Fruit fly (Drosophila melanogaster) whole organism, embryonic: ENCODE measurements around the gene CG33631.

Experiments used
- Abd-B ChIP-seq: fragments of 200-800 bp; sonication (Bioruptor generic); optimal IDR thresholded peaks from 2 replicates; lab custom pipeline; 2018; ENCODE audit warnings: missing biosample characterization, mild to moderate bottlenecking, missing genetic modification characterization, moderate library complexity
- Ada2b ChIP-seq: fragments of 200-800 bp; sonication (Bioruptor generic); IDR thresholded peaks from 2 replicates; pipeline ENCODE4 v1.3.6; 2022; ENCODE audit warnings: missing biosample characterization, missing genetic modification characterization
- Aef1 ChIP-seq: fragments of 200-800 bp; sonication (Bioruptor generic); IDR thresholded peaks from 3 replicates; pipeline ENCODE4 v1.3.6; 2022; ENCODE audit warnings: missing biosample characterization, missing genetic modification characterization
- Antp ChIP-seq: fragments of 200-800 bp; sonication (Bioruptor generic); optimal IDR thresholded peaks from 3 replicates; lab custom pipeline; 2016; ENCODE audit warnings: missing biosample characterization, missing genetic modification characterization
- CG11247 ChIP-seq: fragments of 200-800 bp; sonication (Bioruptor generic); IDR thresholded peaks from 2 replicates; pipeline ENCODE4 v1.3.6; 2022; ENCODE audit warnings: missing biosample characterization, missing genetic modification characterization
- CG12104 ChIP-seq: fragments of 200-800 bp; sonication (Bioruptor generic); optimal IDR thresholded peaks from 3 replicates; lab custom pipeline; 2016; ENCODE audit warnings: missing biosample characterization, missing genetic modification characterization
- CG12769 ChIP-seq: fragments of 200-800 bp; sonication (Bioruptor generic); optimal IDR thresholded peaks from 2 replicates; lab custom pipeline; 2019; ENCODE audit warnings: missing biosample characterization, mild to moderate bottlenecking, missing genetic modification characterization, moderate library complexity
- CG13287 ChIP-seq: fragments of 200-800 bp; sonication (Bioruptor generic); IDR thresholded peaks from 2 replicates; pipeline ENCODE4 v1.3.6; 2022; ENCODE audit warnings: missing biosample characterization, missing genetic modification characterization; ENCODE audit not compliant: partially characterized antibody
- CG13624 ChIP-seq: fragments of 200-800 bp; sonication (Bioruptor generic); optimal IDR thresholded peaks from 2 replicates; lab custom pipeline; 2016; ENCODE audit warnings: missing biosample characterization, missing genetic modification characterization
- CG14014 ChIP-seq: fragments of 200-800 bp; sonication (Bioruptor generic); IDR thresholded peaks from 2 replicates; pipeline ENCODE4 v1.3.6; 2022; ENCODE audit warnings: missing biosample characterization, missing genetic modification characterization
- CG15073 ChIP-seq: fragments of 200-800 bp; sonication (Bioruptor generic); optimal IDR thresholded peaks from 2 replicates; lab custom pipeline; 2016; ENCODE audit warnings: missing biosample characterization, missing genetic modification characterization
- CG17186 ChIP-seq: fragments of 200-800 bp; sonication (Bioruptor generic); optimal IDR thresholded peaks from 3 replicates; lab custom pipeline; 2017; ENCODE audit warnings: missing biosample characterization, missing genetic modification reagents, missing genetic modification characterization
- CG17328 ChIP-seq: fragments of 200-800 bp; sonication (Bioruptor generic); IDR thresholded peaks from 2 replicates; pipeline ENCODE4 v1.3.6; 2022; ENCODE audit warnings: missing biosample characterization, missing genetic modification characterization
- CG30020 ChIP-seq: fragments of 200-800 bp; optimal IDR thresholded peaks from 2 replicates; lab custom pipeline; 2019; ENCODE audit warnings: missing biosample characterization, mild to moderate bottlenecking, missing genetic modification characterization, moderate library complexity
- CG30403 ChIP-seq: fragments of 200-800 bp; sonication (Bioruptor generic); optimal IDR thresholded peaks from 3 replicates; lab custom pipeline; 2016; ENCODE audit warnings: missing biosample characterization, missing genetic modification characterization
- CG31441 ChIP-seq: fragments of 200-800 bp; sonication (Bioruptor generic); IDR thresholded peaks from 2 replicates; pipeline ENCODE4 v1.3.6; 2022; ENCODE audit warnings: missing biosample characterization, missing genetic modification characterization
- CG4820 ChIP-seq: fragments of 200-800 bp; sonication (Bioruptor generic); optimal IDR thresholded peaks from 3 replicates; lab custom pipeline; 2016; ENCODE audit warnings: missing biosample characterization, missing genetic modification characterization
- CG6175 ChIP-seq: fragments of 200-800 bp; sonication (Bioruptor generic); IDR thresholded peaks from 3 replicates; pipeline ENCODE4 v1.3.6; 2022; ENCODE audit warnings: missing biosample characterization, missing genetic modification characterization
- CG6683 ChIP-seq: fragments of 200-800 bp; sonication (Bioruptor generic); optimal IDR thresholded peaks from 2 replicates; lab custom pipeline; 2017; ENCODE audit warnings: missing biosample characterization, mild to moderate bottlenecking, missing genetic modification characterization, missing genetic modification reagents
- CG7928 ChIP-seq: fragments of 200-800 bp; sonication (Bioruptor generic); optimal IDR thresholded peaks from 2 replicates; lab custom pipeline; 2017; ENCODE audit warnings: missing biosample characterization, mild to moderate bottlenecking, missing genetic modification characterization
- CG8281 ChIP-seq: fragments of 200-800 bp; sonication (Bioruptor generic); optimal IDR thresholded peaks from 2 replicates; lab custom pipeline; 2018; ENCODE audit warnings: missing biosample characterization, mild to moderate bottlenecking, missing genetic modification characterization, moderate library complexity
- CG8765 ChIP-seq: fragments of 200-800 bp; sonication (Bioruptor generic); IDR thresholded peaks from 2 replicates; pipeline ENCODE4 v1.3.6; 2022; ENCODE audit warnings: missing biosample characterization, missing genetic modification characterization
- CG8924 ChIP-seq: fragments of 200-800 bp; optimal IDR thresholded peaks from 3 replicates; lab custom pipeline; 2019; ENCODE audit warnings: missing biosample characterization, mild to moderate bottlenecking, missing genetic modification characterization, moderate library complexity
- CkIIα-i1 ChIP-seq: fragments of 200-800 bp; sonication (Bioruptor generic); IDR thresholded peaks from 2 replicates; pipeline ENCODE4 v1.3.6; 2022; ENCODE audit warnings: missing biosample characterization, missing genetic modification characterization
- CoRest ChIP-seq: fragments of 200-800 bp; sonication (Bioruptor generic); optimal IDR thresholded peaks from 3 replicates; lab custom pipeline; 2018; ENCODE audit warnings: missing biosample characterization, mild to moderate bottlenecking, missing genetic modification characterization, moderate library complexity
- Dad ChIP-seq: fragments of 200-800 bp; sonication (Bioruptor generic); optimal IDR thresholded peaks from 3 replicates; lab custom pipeline; 2016; ENCODE audit warnings: missing biosample characterization, missing genetic modification characterization
- Doc2 ChIP-seq: fragments of 200-800 bp; sonication (Bioruptor generic); IDR thresholded peaks from 2 replicates; pipeline ENCODE4 v1.3.6; 2022; ENCODE audit warnings: missing biosample characterization, missing genetic modification characterization
- Fer3 ChIP-seq: fragments of 200-800 bp; sonication (Bioruptor generic); optimal IDR thresholded peaks from 2 replicates; lab custom pipeline; 2018; ENCODE audit warnings: missing biosample characterization, mild to moderate bottlenecking, missing genetic modification characterization, moderate library complexity
- H15 ChIP-seq: fragments of 200-800 bp; sonication (Bioruptor generic); IDR thresholded peaks from 3 replicates; pipeline ENCODE4 v1.3.6; 2022; ENCODE audit warnings: missing biosample characterization, missing genetic modification characterization
- H2.0 ChIP-seq: fragments of 200-800 bp; sonication (Bioruptor generic); IDR thresholded peaks from 2 replicates; pipeline ENCODE4 v1.3.6; 2022; ENCODE audit warnings: missing biosample characterization, missing genetic modification characterization
- Mad ChIP-seq: fragments of 200-800 bp; sonication (Bioruptor generic); optimal IDR thresholded peaks from 2 replicates; lab custom pipeline; 2016; ENCODE audit warnings: missing biosample characterization, missing genetic modification characterization
- Med ChIP-seq: fragments of 200-800 bp; sonication (Bioruptor generic); peaks from one replicate; lab custom pipeline; 2016; ENCODE audit warnings: missing biosample characterization, missing genetic modification characterization, mild to moderate bottlenecking, inconsistent platforms, moderate library complexity
- Sin3A ChIP-seq: fragments of >200 bp; optimal IDR thresholded peaks from 2 replicates; lab custom pipeline; 2018
- Sox102F ChIP-seq: fragments of 200-800 bp; sonication (Bioruptor generic); optimal IDR thresholded peaks from 2 replicates; lab custom pipeline; 2018; ENCODE audit warnings: missing biosample characterization, mild to moderate bottlenecking, missing genetic modification characterization, moderate library complexity
- Ssrp ChIP-seq: fragments of 200-800 bp; sonication (Bioruptor generic); optimal IDR thresholded peaks from 2 replicates; lab custom pipeline; 2018; ENCODE audit warnings: missing biosample characterization, mild to moderate bottlenecking, missing genetic modification characterization, moderate library complexity
- Usf ChIP-seq: fragments of 200-800 bp; sonication (Bioruptor generic); optimal IDR thresholded peaks from 2 replicates; lab custom pipeline; 2017; ENCODE audit warnings: missing genotype, missing biosample characterization, missing genetic modification characterization
- YL-1 ChIP-seq: fragments of 200-800 bp; sonication (Bioruptor generic); optimal IDR thresholded peaks from 3 replicates; lab custom pipeline; 2017; ENCODE audit warnings: missing biosample characterization, mild to moderate bottlenecking, missing genetic modification characterization
- caup ChIP-seq: fragments of 200-800 bp; sonication (Bioruptor generic); optimal IDR thresholded peaks from 3 replicates; lab custom pipeline; 2017; ENCODE audit warnings: missing biosample characterization, mild to moderate bottlenecking, missing genetic modification characterization, moderate library complexity; ENCODE audit not compliant: severe bottlenecking
- chinmo ChIP-seq: fragments of 200-800 bp; sonication (Bioruptor generic); IDR thresholded peaks from 4 replicates; pipeline ENCODE4 v1.3.6; 2022; ENCODE audit warnings: missing biosample characterization, missing genetic modification characterization; ENCODE audit not compliant: partially characterized antibody
- chn ChIP-seq: fragments of 200-800 bp; sonication (Bioruptor generic); optimal IDR thresholded peaks from 2 replicates; lab custom pipeline; 2016; ENCODE audit warnings: missing biosample characterization, missing genetic modification characterization
- fru ChIP-seq: fragments of >200 bp; optimal IDR thresholded peaks from 2 replicates; lab custom pipeline; 2017
- gsb ChIP-seq: fragments of 200-800 bp; sonication (Bioruptor generic); IDR thresholded peaks from 2 replicates; pipeline ENCODE4 v1.3.6; 2022; ENCODE audit warnings: missing biosample characterization, missing genetic modification characterization
- gsb-n ChIP-seq: fragments of 200-800 bp; sonication (Bioruptor generic); optimal IDR thresholded peaks from 3 replicates; lab custom pipeline; 2018; ENCODE audit warnings: missing biosample characterization, mild to moderate bottlenecking, missing genetic modification characterization
- hbn ChIP-seq: fragments of 200-800 bp; sonication (Bioruptor generic); IDR thresholded peaks from 2 replicates; pipeline ENCODE4 v1.3.6; 2022; ENCODE audit warnings: missing biosample characterization, missing genetic modification characterization; ENCODE audit not compliant: partially characterized antibody
- onecut ChIP-seq: fragments of 200-800 bp; sonication (Bioruptor generic); IDR thresholded peaks from 2 replicates; pipeline ENCODE4 v1.3.6; 2022; ENCODE audit warnings: missing biosample characterization, missing genetic modification characterization
- org-1 ChIP-seq: fragments of 200-800 bp; sonication (Bioruptor generic); optimal IDR thresholded peaks from 2 replicates; lab custom pipeline; 2017; ENCODE audit warnings: missing biosample characterization, missing genetic modification characterization
- rib ChIP-seq: fragments of 200-800 bp; sonication (Bioruptor generic); IDR thresholded peaks from 2 replicates; pipeline ENCODE4 v1.3.6; 2022; ENCODE audit warnings: missing biosample characterization, missing genetic modification characterization
- unc-4 ChIP-seq: fragments of 200-800 bp; sonication (Bioruptor generic); IDR thresholded peaks from 2 replicates; pipeline ENCODE4 v1.3.6; 2022; ENCODE audit warnings: missing biosample characterization, missing genetic modification characterization; ENCODE audit not compliant: partially characterized antibody
- usp ChIP-seq: fragments of >200 bp; optimal IDR thresholded peaks from 2 replicates; lab custom pipeline; 2017; ENCODE audit warnings: missing biosample characterization, missing genetic modification characterization
- zf30C ChIP-seq: fragments of 200-800 bp; sonication (Bioruptor generic); optimal IDR thresholded peaks from 3 replicates; lab custom pipeline; 2018; ENCODE audit warnings: missing biosample characterization, mild to moderate bottlenecking, missing genetic modification characterization
- zfh2 ChIP-seq: fragments of 200-800 bp; sonication (Bioruptor generic); optimal IDR thresholded peaks from 2 replicates; lab custom pipeline; 2016; ENCODE audit warnings: missing biosample characterization, missing genetic modification characterization

The CG33631 gene

dm6 chr3R:10032951-10033720 is 30.7 kb upstream of the CG33631 start (continued):
- no peak for TF ChIP-seq H15 (GFP tag; lab: Robert Waterston, UW)
- TF ChIP-seq CG13624 (GFP tag; lab: Kevin White, UChicago), result no peak
- no peak for TF ChIP-seq CG30020 (tag; lab: Kevin White, UChicago)
- TF ChIP-seq CG8281 (tag; lab: Kevin White, UChicago), result peak; percentile 99
- no peak for TF ChIP-seq H2.0
- peak; percentile 48 for TF ChIP-seq CG31441
- TF ChIP-seq gsb-n (tag; lab: Kevin White, UChicago), result no peak
- TF ChIP-seq Med, result peak; percentile 49
- TF ChIP-seq CkIIα-i1 (GFP tag; lab: Robert Waterston, UW), result no peak
- TF ChIP-seq Abd-B, result peak; percentile 41
- TF ChIP-seq Usf (GFP tag; lab: Kevin White, UChicago), result no peak
- TF ChIP-seq Mad (GFP tag; lab: Kevin White, UChicago), result no peak
- TF ChIP-seq onecut, result peak; percentile 90
- TF ChIP-seq YL-1 (GFP tag; lab: Kevin White, UChicago), result no peak
- TF ChIP-seq CG11247 (GFP tag; lab: Robert Waterston, UW), result no peak
- TF ChIP-seq Dad, result no peak
- TF ChIP-seq CG14014 (GFP tag; lab: Robert Waterston, UW), result no peak
- no peak for TF ChIP-seq Aef1 (GFP tag; lab: Robert Waterston, UW)
- no peak for TF ChIP-seq fru
- no peak for TF ChIP-seq hbn
- TF ChIP-seq Sin3A (lab: Kevin White, UChicago), result no peak
- TF ChIP-seq CG17186 (GFP tag; lab: Kevin White, UChicago), result no peak
- TF ChIP-seq CG6683, result no peak
- TF ChIP-seq gsb (GFP tag; lab: Robert Waterston, UW), result no peak
- no peak for TF ChIP-seq CG13287 (GFP tag; lab: Robert Waterston, UW)
- no peak for TF ChIP-seq CG4820 (GFP tag; lab: Kevin White, UChicago)
- TF ChIP-seq CG12769 (tag; lab: Kevin White, UChicago), result peak; percentile 31
- TF ChIP-seq zfh2 (GFP tag; lab: Kevin White, UChicago), result no peak
- no peak for TF ChIP-seq org-1
- no peak for TF ChIP-seq CG6175
- peak; percentile 23 for TF ChIP-seq CoRest (tag; lab: Kevin White, UChicago)
- TF ChIP-seq chn, result no peak
- no peak for TF ChIP-seq Antp (GFP tag; lab: Kevin White, UChicago)
- TF ChIP-seq Doc2 (GFP tag; lab: Robert Waterston, UW), result no peak
- no peak for TF ChIP-seq Ada2b (GFP tag; lab: Robert Waterston, UW)
- TF ChIP-seq Sox102F (GFP tag; lab: Kevin White, UChicago), result peak; percentile 54
- no peak for TF ChIP-seq zf30C (GFP tag; lab: Kevin White, UChicago)
- TF ChIP-seq CG7928, result no peak
- no peak for TF ChIP-seq CG12104 (GFP tag; lab: Kevin White, UChicago)
- no peak for TF ChIP-seq unc-4 (GFP tag; lab: Robert Waterston, UW)
- no peak for TF ChIP-seq Ssrp (tag; lab: Kevin White, UChicago)
- TF ChIP-seq Fer3 (tag; lab: Kevin White, UChicago), result no peak
- no peak for TF ChIP-seq CG8765 (GFP tag; lab: Robert Waterston, UW)
- peak; percentile 12 for TF ChIP-seq CG30403 (GFP tag; lab: Kevin White, UChicago)
- no peak for TF ChIP-seq CG8924 (tag; lab: Kevin White, UChicago)
- no peak for TF ChIP-seq rib (GFP tag; lab: Robert Waterston, UW)
- TF ChIP-seq CG15073, result no peak
- no peak for TF ChIP-seq caup
- TF ChIP-seq usp (GFP tag; lab: Kevin White, UChicago), result no peak
- TF ChIP-seq chinmo (GFP tag; lab: Robert Waterston, UW), result 0 out of 4 replicates have a peak, but pooled peaks have one; percentile 56
- no peak for TF ChIP-seq CG17328
